Fruit fly (Drosophila melanogaster) whole organism, embryonic: ENCODE data around the gene Ykt6.

Experiments used
- Asciz ChIP-seq: fragments of 200-800 bp; sonication (Bioruptor generic); optimal IDR thresholded peaks from 2 replicates; lab custom pipeline; 2017; ENCODE audit warnings: missing biosample characterization, mild to moderate bottlenecking, missing genetic modification characterization, missing genetic modification reagents
- Atf-2 ChIP-seq: fragments of 200-800 bp; sonication (Bioruptor generic); optimal IDR thresholded peaks from 2 replicates; lab custom pipeline; 2016; ENCODE audit warnings: missing biosample characterization, missing genetic modification characterization
- Awh ChIP-seq: fragments of 200-800 bp; sonication (Bioruptor generic); IDR thresholded peaks from 2 replicates; pipeline ENCODE4, ENCODE4 v1.3.6; 2022; ENCODE audit warnings: missing biosample characterization, missing genetic modification characterization
- CG11504 ChIP-seq: fragments of 200-800 bp; sonication (Bioruptor generic); optimal IDR thresholded peaks from 3 replicates; lab custom pipeline; 2019; ENCODE audit warnings: missing biosample characterization, mild to moderate bottlenecking, missing genetic modification characterization, moderate library complexity
- CG11723 ChIP-seq: fragments of 200-800 bp; sonication (Bioruptor generic); optimal IDR thresholded peaks from 2 replicates; lab custom pipeline; 2017; ENCODE audit warnings: missing biosample characterization, mild to moderate bottlenecking, missing genetic modification characterization
- CG12071 ChIP-seq: fragments of 200-800 bp; sonication (Bioruptor generic); optimal IDR thresholded peaks from 3 replicates; lab custom pipeline; 2018; ENCODE audit warnings: missing biosample characterization, mild to moderate bottlenecking, missing genetic modification characterization
- CG13624 ChIP-seq: fragments of 200-800 bp; sonication (Bioruptor generic); optimal IDR thresholded peaks from 2 replicates; lab custom pipeline; 2016; ENCODE audit warnings: missing biosample characterization, missing genetic modification characterization
- CG16815 ChIP-seq: fragments of 200-800 bp; sonication (Bioruptor generic); optimal IDR thresholded peaks from 3 replicates; lab custom pipeline; 2017; ENCODE audit warnings: missing biosample characterization, mild to moderate bottlenecking, missing genetic modification characterization
- CG17328 ChIP-seq: fragments of 200-800 bp; sonication (Bioruptor generic); IDR thresholded peaks from 2 replicates; pipeline ENCODE4 v1.3.6; 2022; ENCODE audit warnings: missing biosample characterization, missing genetic modification characterization
- CG31388 ChIP-seq: fragments of 200-800 bp; sonication (Bioruptor generic); optimal IDR thresholded peaks from 2 replicates; lab custom pipeline; 2016; ENCODE audit warnings: missing biosample characterization, missing genetic modification characterization
- CG3995 ChIP-seq: fragments of 200-800 bp; sonication (Bioruptor generic); optimal IDR thresholded peaks from 3 replicates; lab custom pipeline; 2016; ENCODE audit warnings: missing biosample characterization, missing genetic modification characterization
- CG4404 ChIP-seq: fragments of 200-800 bp; sonication (Bioruptor generic); IDR thresholded peaks from 2 replicates; pipeline ENCODE4 v1.3.6; 2022; ENCODE audit warnings: missing biosample characterization, missing genetic modification characterization
- CG7963 ChIP-seq: fragments of 200-800 bp; sonication (Bioruptor generic); IDR thresholded peaks from 3 replicates; pipeline ENCODE4 v1.3.6; 2022; ENCODE audit warnings: missing biosample characterization, missing genetic modification characterization; ENCODE audit not compliant: partially characterized antibody
- CG8359 ChIP-seq: fragments of 200-800 bp; sonication (Bioruptor generic); optimal IDR thresholded peaks from 2 replicates; lab custom pipeline; 2017; ENCODE audit warnings: missing biosample characterization, mild to moderate bottlenecking, missing genetic modification characterization, borderline replicate concordance
- Camta ChIP-seq: fragments of 200-800 bp; sonication (Bioruptor generic); optimal IDR thresholded peaks from 2 replicates; lab custom pipeline; 2016; ENCODE audit warnings: missing biosample characterization, missing genetic modification characterization
- CkIIα-i1 ChIP-seq: fragments of 200-800 bp; sonication (Bioruptor generic); IDR thresholded peaks from 2 replicates; pipeline ENCODE4 v1.3.6; 2022; ENCODE audit warnings: missing biosample characterization, missing genetic modification characterization
- Dbx ChIP-seq: fragments of 200-800 bp; sonication (Bioruptor generic); IDR thresholded peaks from 3 replicates; pipeline ENCODE4 v1.3.6; 2022; ENCODE audit warnings: missing biosample characterization, missing genetic modification characterization
- Doc2 ChIP-seq: fragments of 200-800 bp; sonication (Bioruptor generic); IDR thresholded peaks from 2 replicates; pipeline ENCODE4 v1.3.6; 2022; ENCODE audit warnings: missing biosample characterization, missing genetic modification characterization
- E2f1 ChIP-seq: fragments of 200-800 bp; sonication (Bioruptor generic); IDR thresholded peaks from 2 replicates; pipeline ENCODE4 v1.3.6; 2022; ENCODE audit warnings: missing biosample characterization, missing genetic modification characterization
- Eip74EF ChIP-seq, 2 experiments: fragments of 200-800 bp in 1 of 2; fragments of >200 bp in 1 of 2; sonication (Bioruptor generic) in 1 of 2; optimal IDR thresholded peaks; 2 replicates each; lab custom pipeline; 2017 to 2019; ENCODE audit warnings: missing biosample characterization in 2 of 2, missing genetic modification characterization in 2 of 2, mild to moderate bottlenecking in 1 of 2, moderate library complexity in 1 of 2
- Ets65A ChIP-seq: fragments of 200-800 bp; sonication (Bioruptor generic); peaks from one replicate; lab custom pipeline; 2016; ENCODE audit warnings: missing biosample characterization, missing genetic modification characterization
- Fer2 ChIP-seq: fragments of 200-800 bp; sonication (Bioruptor generic); optimal IDR thresholded peaks from 2 replicates; lab custom pipeline; 2018; ENCODE audit warnings: missing biosample characterization, mild to moderate bottlenecking, missing genetic modification characterization, moderate library complexity
- Gug ChIP-seq: fragments of 200-800 bp; sonication (Bioruptor generic); IDR thresholded peaks from 4 replicates; pipeline ENCODE4 v1.3.6; 2022; ENCODE audit warnings: missing biosample characterization, missing genetic modification characterization
- Stat92E ChIP-seq, 3 experiments: fragments of >200 bp in 2 of 3; fragments of 200-800 bp in 1 of 3; sonication (Bioruptor generic) in 1 of 3; optimal IDR thresholded peaks; 2 replicates each; lab custom pipeline; 2017 to 2019; ENCODE audit warnings: missing biosample characterization in 3 of 3, missing genetic modification characterization in 3 of 3, mild to moderate bottlenecking in 1 of 3, moderate library complexity in 1 of 3
- Trl ChIP-seq, 3 experiments: fragments of >200 bp in 2 of 3; fragments of 200-800 bp in 1 of 3; sonication (Bioruptor generic) in 1 of 3; optimal IDR thresholded peaks; 2 replicates in 1 of 3; 3 replicates in 2 of 3; lab custom pipeline; 2016 to 2017; ENCODE audit warnings: missing biosample characterization in 1 of 3, missing genetic modification characterization in 1 of 3
- ab ChIP-seq: fragments of 200-800 bp; sonication (Bioruptor generic); optimal IDR thresholded peaks from 2 replicates; lab custom pipeline; 2016; ENCODE audit warnings: missing biosample characterization, missing genetic modification characterization
- amos ChIP-seq: fragments of 200-800 bp; sonication (Bioruptor generic); IDR thresholded peaks from 2 replicates; pipeline ENCODE4 v1.3.6; 2022; ENCODE audit warnings: missing biosample characterization, missing genetic modification characterization; ENCODE audit not compliant: partially characterized antibody
- bbx ChIP-seq: fragments of 200-800 bp; sonication (Bioruptor generic); IDR thresholded peaks from 2 replicates; pipeline ENCODE4 v1.3.6; 2022; ENCODE audit warnings: missing biosample characterization, missing genetic modification characterization; ENCODE audit not compliant: partially characterized antibody
- bigmax ChIP-seq: fragments of 200-800 bp; sonication (Bioruptor generic); optimal IDR thresholded peaks from 2 replicates; lab custom pipeline; 2018; ENCODE audit warnings: missing biosample characterization, mild to moderate bottlenecking, missing genetic modification characterization
- croc ChIP-seq: fragments of 200-800 bp; sonication (Bioruptor generic); conservative IDR thresholded peaks from 3 replicates; pipeline ENCODE4 v1.3.6; 2022; ENCODE audit warnings: missing biosample characterization, missing genetic modification characterization
- dimm ChIP-seq: fragments of 200-800 bp; sonication (Bioruptor generic); IDR thresholded peaks from 2 replicates; pipeline ENCODE4 v1.3.6; 2022; ENCODE audit warnings: missing biosample characterization, missing genetic modification characterization
- dmrt11E ChIP-seq: fragments of 200-800 bp; sonication (Bioruptor generic); optimal IDR thresholded peaks from 3 replicates; lab custom pipeline; 2018; ENCODE audit warnings: missing biosample characterization, mild to moderate bottlenecking, missing genetic modification characterization, moderate library complexity
- emc ChIP-seq: fragments of 200-800 bp; sonication (Bioruptor generic); optimal IDR thresholded peaks from 2 replicates; lab custom pipeline; 2016; ENCODE audit warnings: missing biosample characterization, missing genetic modification characterization
- en ChIP-seq: fragments of 200-800 bp; sonication (Bioruptor generic); optimal IDR thresholded peaks from 2 replicates; lab custom pipeline; 2016; ENCODE audit warnings: missing biosample characterization, missing genetic modification characterization
- fd64A ChIP-seq: fragments of 200-800 bp; sonication (Bioruptor generic); optimal IDR thresholded peaks from 3 replicates; lab custom pipeline; 2018; ENCODE audit warnings: missing biosample characterization, mild to moderate bottlenecking, missing genetic modification characterization
- fd96Cb ChIP-seq: fragments of 200-800 bp; sonication (Bioruptor generic); optimal IDR thresholded peaks from 2 replicates; lab custom pipeline; 2018; ENCODE audit warnings: missing biosample characterization, mild to moderate bottlenecking, missing genetic modification characterization, moderate library complexity
- ftz-f1 ChIP-seq: fragments of 200-800 bp; sonication (Bioruptor generic); optimal IDR thresholded peaks from 2 replicates; lab custom pipeline; 2016; ENCODE audit warnings: missing biosample characterization, missing genetic modification characterization
- gfzf ChIP-seq: fragments of 200-800 bp; sonication (Bioruptor generic); optimal IDR thresholded peaks from 2 replicates; lab custom pipeline; 2016; ENCODE audit warnings: missing biosample characterization, mild to moderate bottlenecking, missing genetic modification characterization, moderate library complexity
- kay ChIP-seq: fragments of 200-800 bp; sonication (Bioruptor generic); optimal IDR thresholded peaks from 2 replicates; lab custom pipeline; 2016; ENCODE audit warnings: missing biosample characterization, missing genetic modification characterization
- lov ChIP-seq, 2 experiments: fragments of 200-800 bp in 1 of 2; fragments of >200 bp in 1 of 2; sonication (Bioruptor generic) in 1 of 2; IDR thresholded peaks in 1 of 2; optimal IDR thresholded peaks in 1 of 2; 2 replicates in 1 of 2; 3 replicates in 1 of 2; pipeline versions ENCODE4 v1.3.6 to Lab custom; 2017 to 2022; ENCODE audit warnings: missing biosample characterization in 1 of 2, missing genetic modification characterization in 1 of 2
- pfk ChIP-seq: fragments of 200-800 bp; sonication (Bioruptor generic); optimal IDR thresholded peaks from 2 replicates; lab custom pipeline; 2018; ENCODE audit warnings: missing biosample characterization, mild to moderate bottlenecking, missing genetic modification characterization, moderate library complexity
- pnt ChIP-seq: fragments of 200-800 bp; sonication (Bioruptor generic); optimal IDR thresholded peaks from 3 replicates; lab custom pipeline; 2016; ENCODE audit warnings: missing biosample characterization, missing genetic modification characterization
- pum ChIP-seq: fragments of 200-800 bp; sonication (Bioruptor generic); optimal IDR thresholded peaks from 2 replicates; lab custom pipeline; 2016; ENCODE audit warnings: missing biosample characterization, missing genetic modification characterization
- rib ChIP-seq: fragments of 200-800 bp; sonication (Bioruptor generic); IDR thresholded peaks from 2 replicates; pipeline ENCODE4 v1.3.6; 2022; ENCODE audit warnings: missing biosample characterization, missing genetic modification characterization
- slp2 ChIP-seq: fragments of 200-800 bp; sonication (Bioruptor generic); optimal IDR thresholded peaks from 2 replicates; lab custom pipeline; 2016; ENCODE audit warnings: missing biosample characterization, missing genetic modification characterization
- trh ChIP-seq: fragments of 200-800 bp; sonication (Bioruptor generic); optimal IDR thresholded peaks from 2 replicates; lab custom pipeline; 2016; ENCODE audit warnings: missing biosample characterization, missing genetic modification characterization
- wdn ChIP-seq: fragments of 200-800 bp; sonication (Bioruptor generic); IDR thresholded peaks from 2 replicates; pipeline ENCODE4 v1.3.6; 2022; ENCODE audit warnings: missing biosample characterization, missing genetic modification characterization
- zfh1 ChIP-seq: fragments of 200-800 bp; sonication (Bioruptor generic); IDR thresholded peaks from 3 replicates; pipeline ENCODE4 v1.3.6; 2022; ENCODE audit warnings: missing biosample characterization, missing genetic modification characterization

The Ykt6 gene

DNA sequence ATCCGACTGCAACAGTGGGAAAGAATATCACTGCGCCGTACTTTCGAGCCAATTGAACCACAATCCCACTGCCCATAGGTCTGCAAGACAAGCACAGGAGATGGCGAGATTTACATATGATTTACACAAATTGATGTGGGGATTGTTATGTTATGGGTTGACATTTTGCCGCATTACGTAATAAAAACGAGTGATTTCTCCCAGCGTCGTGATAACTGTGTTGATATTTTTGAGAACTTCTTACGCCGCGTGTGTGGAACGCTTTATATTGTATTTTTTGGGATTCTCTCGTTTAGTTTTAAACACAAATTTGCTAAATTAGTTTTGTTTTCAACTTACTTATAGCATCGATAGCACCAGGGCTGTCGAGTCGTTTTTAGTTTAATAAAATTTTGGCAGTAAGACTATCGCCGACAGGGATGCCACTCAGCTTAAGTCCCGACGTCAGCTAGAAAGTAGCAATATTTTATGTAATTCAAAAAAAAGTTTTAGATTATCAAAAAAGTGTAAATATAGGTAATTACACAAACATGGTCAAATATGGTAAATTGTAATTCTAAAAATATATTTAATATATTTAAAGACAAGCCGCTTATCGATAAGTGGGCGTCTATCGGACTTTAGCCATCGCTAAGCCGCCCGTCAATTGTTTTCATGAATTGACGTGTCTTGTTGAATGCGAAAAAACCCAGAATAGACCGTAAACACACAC, 26.6 kb upstream of the Ykt6 start, which contains the start of the genes CG45089, ND-MNLL and p115 (continued):
- peak; percentile 6 for TF ChIP-seq CG31388 (GFP tag; lab: Kevin White, UChicago)
- TF ChIP-seq Awh = peak; percentile 37; the same call in 1 of the 2 replicates
- no peak for TF ChIP-seq pnt
- peak; percentile 65 for TF ChIP-seq CG11504
- TF ChIP-seq Atf-2 (GFP tag; lab: Kevin White, UChicago) = no peak
- no peak for TF ChIP-seq Asciz
- TF ChIP-seq Doc2 (GFP tag; lab: Robert Waterston, UW) = no peak
- TF ChIP-seq E2f1 = no peak
- TF ChIP-seq Camta (GFP tag; lab: Kevin White, UChicago) = no peak
- TF ChIP-seq Fer2 (tag; lab: Kevin White, UChicago) = peak; percentile 40
- no peak for TF ChIP-seq ftz-f1
- TF ChIP-seq pfk (GFP tag; lab: Kevin White, UChicago) = no peak
- no peak for TF ChIP-seq bbx (GFP tag; lab: Robert Waterston, UW)
- TF ChIP-seq Stat92E (GFP tag; optimal IDR thresholded peaks at IDR 0.05; lab: Kevin White, UChicago) = no peak
- 0 out of 2 replicates have a peak, but pooled peaks have one; percentile 28 for TF ChIP-seq CG4404 (GFP tag; lab: Robert Waterston, UW)
- no peak for TF ChIP-seq bigmax
- peak; percentile 53 for TF ChIP-seq CG13624 (GFP tag; lab: Kevin White, UChicago)
- TF ChIP-seq fd64A = no peak
- TF ChIP-seq dmrt11E (tag; lab: Kevin White, UChicago) = peak; percentile 56
- no peak for TF ChIP-seq lov (optimal IDR thresholded peaks at IDR 0.05; lab: Kevin White, UChicago)
- no peak for TF ChIP-seq lov (GFP tag; IDR thresholded peaks at IDR 0.05; lab: Robert Waterston, UW)
- TF ChIP-seq CG12071 (GFP tag; lab: Kevin White, UChicago) = no peak
- TF ChIP-seq Gug (GFP tag; lab: Robert Waterston, UW) = peak; percentile 56; the same call in 1 of the 4 replicates
- TF ChIP-seq Eip74EF (GFP tag; optimal IDR thresholded peaks at IDR 0.05; lab: Kevin White, UChicago) = peak in 1 of 2 experiments; percentile 23
- TF ChIP-seq CG8359 (GFP tag; lab: Kevin White, UChicago) = no peak
- TF ChIP-seq wdn (GFP tag; lab: Robert Waterston, UW) = 0 out of 2 replicates have a peak, but pooled peaks have one; percentile 40
- peak; percentile 26 for TF ChIP-seq fd96Cb
- TF ChIP-seq pum = peak; percentile 46
- no peak for TF ChIP-seq CkIIα-i1 (GFP tag; lab: Robert Waterston, UW)
- 0 out of 2 replicates have a peak, but pooled peaks have one; percentile 42 for TF ChIP-seq CG17328
- no peak for TF ChIP-seq en
- no peak for TF ChIP-seq ab
- no peak for TF ChIP-seq CG11723
- no peak for TF ChIP-seq emc (GFP tag; lab: Kevin White, UChicago)
- TF ChIP-seq kay = peak; percentile 46
- 0 out of 3 replicates have a peak, but pooled peaks have one; percentile 14 for TF ChIP-seq CG7963 (GFP tag; lab: Robert Waterston, UW)
- peak; percentile 57 for TF ChIP-seq amos
- TF ChIP-seq Ets65A (GFP tag; lab: Kevin White, UChicago) = peak; percentile 93
- peak; percentile 8 for TF ChIP-seq CG16815 (GFP tag; lab: Kevin White, UChicago)
- TF ChIP-seq slp2 (GFP tag; lab: Kevin White, UChicago) = no peak
- no peak for TF ChIP-seq Trl (optimal IDR thresholded peaks at IDR 0.05; lab: Kevin White, UChicago)
- peak; percentile 20 for TF ChIP-seq Trl (GFP tag; optimal IDR thresholded peaks at IDR 0.05; lab: Kevin White, UChicago)
- no peak for TF ChIP-seq rib (GFP tag; lab: Robert Waterston, UW)
- TF ChIP-seq Dbx = peak; percentile 74; the same call in 2 of the 3 replicates
- TF ChIP-seq gfzf (GFP tag; lab: Kevin White, UChicago) = peak; percentile 12
- TF ChIP-seq dimm = no peak
- TF ChIP-seq croc = no peak
- TF ChIP-seq CG3995 (GFP tag; lab: Kevin White, UChicago) = peak; percentile 86
- TF ChIP-seq trh (GFP tag; lab: Kevin White, UChicago) = no peak
- peak; percentile 55; the same call in 1 of the 3 replicates for TF ChIP-seq zfh1 (GFP tag; lab: Robert Waterston, UW)
